Worm (Caenorhabditis elegans) whole organism, L4 larva: ENCODE data around the gene T01G6.10.

Experiments
- T26A8.4 ChIP-seq: fragments of 200-800 bp; sonication (Bioruptor generic); IDR thresholded peaks from 2 replicates; pipeline ENCODE4 v1.3.6; 2022; ENCODE audit warnings: missing genetic modification characterization, missing compliant biosample characterization
- ama-1 ChIP-seq: fragments of 150-350 bp; optimal IDR thresholded peaks from 2 replicates; lab custom pipeline; 2014; ENCODE audit warnings: inconsistent platforms, mixed read lengths
- attf-4 ChIP-seq: sonication (generic microtip); optimal IDR thresholded peaks from 3 replicates; lab custom pipeline; 2017; ENCODE audit warnings: missing biosample characterization, missing genetic modification characterization
- dpl-1 ChIP-seq: fragments of 150-350 bp; optimal IDR thresholded peaks from 2 replicates; lab custom pipeline; 2014; ENCODE audit warnings: missing biosample characterization, missing genetic modification reagents, missing genetic modification characterization
- dve-1 ChIP-seq: sonication (generic microtip); optimal IDR thresholded peaks from 2 replicates; lab custom pipeline; 2017; ENCODE audit warnings: antibody characterized with exemption, mild to moderate bottlenecking, missing genetic modification characterization, missing compliant biosample characterization; ENCODE audit not compliant: insufficient read depth
- fos-1 ChIP-seq: fragments of 150-350 bp; optimal IDR thresholded peaks from 2 replicates; lab custom pipeline; 2014; ENCODE audit warnings: missing biosample characterization, missing genetic modification characterization
- madf-9 ChIP-seq: fragments of 200-800 bp; sonication (Bioruptor generic); conservative IDR thresholded peaks from 2 replicates; pipeline ENCODE4 v1.3.6; 2022; ENCODE audit warnings: missing genetic modification reagents, missing genetic modification characterization, missing compliant biosample characterization
- mdl-1 ChIP-seq, 2 experiments: fragments of 150-350 bp in 1 of 2; sonication (generic microtip) in 1 of 2; optimal IDR thresholded peaks; 2 replicates each; lab custom pipeline; 2014 to 2017; ENCODE audit warnings: missing biosample characterization in 2 of 2, missing genetic modification characterization in 2 of 2
- nhr-102 ChIP-seq: sonication (generic microtip); optimal IDR thresholded peaks from 2 replicates; lab custom pipeline; 2016; ENCODE audit warnings: mild to moderate bottlenecking, missing genetic modification characterization, moderate library complexity, missing compliant biosample characterization
- nhr-25 ChIP-seq: sonication (generic microtip); optimal IDR thresholded peaks from 2 replicates; lab custom pipeline; 2017; ENCODE audit warnings: missing genetic modification characterization, mild to moderate bottlenecking, missing compliant biosample characterization, antibody characterized with exemption, moderate library complexity, borderline replicate concordance; ENCODE audit not compliant: insufficient read depth
- nhr-77 ChIP-seq: fragments of 150-350 bp; optimal IDR thresholded peaks from 2 replicates; lab custom pipeline; 2014; ENCODE audit warnings: missing biosample characterization, missing genetic modification characterization
- pha-4 ChIP-seq, 2 experiments: fragments of 150-350 bp in 1 of 2; fragments of 200-800 bp in 1 of 2; sonication (Bioruptor generic) in 1 of 2; IDR thresholded peaks in 1 of 2; optimal IDR thresholded peaks in 1 of 2; 2 replicates each; pipeline versions ENCODE4 v1.3.6 to Lab custom; 2014 to 2022; ENCODE audit warnings: missing genetic modification characterization in 2 of 2, missing genetic modification reagents in 2 of 2, missing biosample characterization in 1 of 2, missing compliant biosample characterization in 1 of 2
- snpc-1.2 ChIP-seq: fragments of 200-800 bp; sonication (Bioruptor generic); IDR thresholded peaks from 2 replicates; pipeline ENCODE4 v1.3.6; 2022; ENCODE audit warnings: missing genetic modification reagents, missing genetic modification characterization, missing compliant biosample characterization
- zip-11 ChIP-seq: fragments of 200-800 bp; sonication (Bioruptor generic); IDR thresholded peaks from 2 replicates; pipeline ENCODE4 v1.3.6; 2022; ENCODE audit warnings: missing genetic modification characterization, missing compliant biosample characterization

ce11 chrV:525040-525439 is 22.0 kb upstream of the T01G6.10 start, which contains the start of gene R11G11.16:
- TF ChIP-seq zip-11 (no peak), pha-4 (GFP tag; IDR thresholded peaks at IDR 0.05; lab: Robert Waterston, UW) (no peak), pha-4 (tag; optimal IDR thresholded peaks at IDR 0.05; lab: Kevin White, UChicago) (no peak), snpc-1.2 (no peak), dpl-1 (GFP tag; lab: Kevin White, UChicago) (no peak), fos-1 (tag; lab: Kevin White, UChicago) (no peak), mdl-1 (tag; optimal IDR thresholded peaks at IDR 0.05; lab: Kevin White, UChicago) (no peak), nhr-77 (tag; lab: Kevin White, UChicago) (no peak), T26A8.4 (GFP tag; lab: Robert Waterston, UW) (no peak), dve-1 (tag; lab: Kevin White, UChicago) (no peak), attf-4 (tag; lab: Kevin White, UChicago) (no peak), nhr-102 (tag; lab: Kevin White, UChicago) (no peak), ama-1 (no peak), nhr-25 (tag; lab: Kevin White, UChicago) (no peak), madf-9 (GFP tag; lab: Robert Waterston, UW) (no peak)
